Fruit fly (Drosophila melanogaster) whole organism, wandering third instar larva: ENCODE results near the gene Polr3A.

Source experiments
- GATAd ChIP-seq: sonication (Bioruptor generic); optimal IDR thresholded peaks from 2 replicates; lab custom pipeline; 2016; ENCODE audit warnings: missing biosample characterization, missing genetic modification characterization
- Hr83 ChIP-seq: fragments of 200-300 bp; sonication (Bioruptor generic); optimal IDR thresholded peaks from 2 replicates; lab custom pipeline; 2016; ENCODE audit warnings: missing biosample characterization, mild to moderate bottlenecking, missing genetic modification characterization, moderate library complexity; ENCODE audit not compliant: poor library complexity, severe bottlenecking
- usp ChIP-seq: fragments of >200 bp; optimal IDR thresholded peaks from 2 replicates; lab custom pipeline; 2017; ENCODE audit warnings: missing biosample characterization, missing genetic modification characterization
- woc ChIP-seq: sonication (Bioruptor generic); optimal IDR thresholded peaks from 2 replicates; lab custom pipeline; 2016; ENCODE audit warnings: missing biosample characterization, mild to moderate bottlenecking, missing genetic modification characterization

dm6 chrX:15812615-15812995 is 49.8 kb downstream of the Polr3A start:
- TF ChIP-seq GATAd: no peak
- no peak for TF ChIP-seq woc (GFP tag; lab: Kevin White, UChicago)
- TF ChIP-seq Hr83 (GFP tag; lab: Kevin White, UChicago): no peak
- TF ChIP-seq usp (GFP tag; lab: Kevin White, UChicago): no peak
